Worm (Caenorhabditis elegans): ENCODE data around the gene C18A3.7.

DNA sequence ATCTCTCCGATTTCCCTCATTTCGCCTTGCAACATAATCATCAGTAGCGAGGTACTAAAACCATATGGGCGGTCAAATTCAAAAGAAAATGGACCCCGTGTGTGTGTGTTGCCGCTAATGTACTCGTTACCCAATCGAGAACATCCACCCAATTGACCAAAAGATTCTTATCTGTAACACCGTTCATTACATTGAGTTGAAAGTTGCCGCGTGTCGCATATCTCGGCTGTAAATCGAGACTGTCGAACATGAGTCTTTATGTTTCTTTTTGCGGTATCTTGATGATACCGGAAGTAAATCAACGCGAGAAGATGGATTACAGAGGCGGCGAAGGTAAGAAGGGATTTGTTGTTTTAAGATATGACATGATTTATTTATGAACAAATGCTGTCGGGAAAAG lies 5.5 kb upstream of the C18A3.7 start:
- TF ChIP-seq Y116A8C.19 (tag; optimal IDR thresholded peaks at IDR 0.05; ENCODE audit: borderline replicate concordance) (no peak), lin-13 (GFP tag; optimal IDR thresholded peaks at IDR 0.05) (no peak)
